Worm (Caenorhabditis elegans) whole organism, L2 larva: ENCODE data around the gene H23L24.4.

ENCODE experiments used
- C34F6.9 ChIP-seq: fragments of 150-350 bp; optimal IDR thresholded peaks from 2 replicates; lab custom pipeline; 2014; ENCODE audit warnings: missing biosample characterization, missing genetic modification characterization
- F13H6.1 ChIP-seq: sonication (generic microtip); optimal IDR thresholded peaks from 2 replicates; lab custom pipeline; 2016; ENCODE audit warnings: missing genetic modification characterization, missing compliant biosample characterization
- R02D3.7 ChIP-seq: fragments of 150-350 bp; optimal IDR thresholded peaks from 2 replicates; lab custom pipeline; 2014; ENCODE audit warnings: missing biosample characterization, missing genetic modification characterization
- Y55F3AM.14 ChIP-seq: fragments of 200-800 bp; sonication (Bioruptor generic); optimal IDR thresholded peaks from 2 replicates; lab custom pipeline; 2018; ENCODE audit warnings: mild to moderate bottlenecking, missing genetic modification characterization, missing compliant biosample characterization
- aly-2 ChIP-seq: fragments of 150-350 bp; optimal IDR thresholded peaks from 2 replicates; lab custom pipeline; 2014; ENCODE audit warnings: missing biosample characterization, missing genetic modification characterization
- ama-1 ChIP-seq: fragments of 150-350 bp; optimal IDR thresholded peaks from 2 replicates; lab custom pipeline; 2018; ENCODE audit warnings: inconsistent platforms
- ceh-16 ChIP-seq: fragments of 150-350 bp; optimal IDR thresholded peaks from 2 replicates; lab custom pipeline; 2014; ENCODE audit warnings: missing biosample characterization, missing genetic modification characterization
- ceh-82 ChIP-seq: fragments of 150-350 bp; optimal IDR thresholded peaks from 2 replicates; lab custom pipeline; 2014; ENCODE audit warnings: missing biosample characterization, missing genetic modification characterization
- crh-2 ChIP-seq: sonication (generic microtip); optimal IDR thresholded peaks from 2 replicates; lab custom pipeline; 2017; ENCODE audit warnings: missing biosample characterization, missing genetic modification characterization
- dmd-4 ChIP-seq: sonication (generic microtip); optimal IDR thresholded peaks from 2 replicates; lab custom pipeline; 2017; ENCODE audit warnings: missing biosample characterization, missing genetic modification characterization
- elt-1 ChIP-seq: fragments of 150-350 bp; optimal IDR thresholded peaks from 2 replicates; lab custom pipeline; 2014; ENCODE audit warnings: missing biosample characterization, missing genetic modification characterization
- elt-3 ChIP-seq: sonication (generic microtip); optimal IDR thresholded peaks from 2 replicates; lab custom pipeline; 2017; ENCODE audit warnings: missing biosample characterization, missing genetic modification characterization
- fos-1 ChIP-seq: fragments of 150-350 bp; optimal IDR thresholded peaks from 2 replicates; lab custom pipeline; 2014; ENCODE audit warnings: missing biosample characterization, missing genetic modification characterization
- lin-11 ChIP-seq: fragments of 150-350 bp; sonication (generic microtip); optimal IDR thresholded peaks from 2 replicates; lab custom pipeline; 2014; ENCODE audit warnings: missing biosample characterization, missing genetic modification characterization, inconsistent platforms, mixed read lengths
- lin-39 ChIP-seq: fragments of 150-350 bp; optimal IDR thresholded peaks from 2 replicates; lab custom pipeline; 2014; ENCODE audit warnings: missing biosample characterization, missing genetic modification reagents, missing genetic modification characterization
- lsy-2 ChIP-seq, 2 experiments: fragments of 150-350 bp in 1 of 2; sonication (generic microtip) in 1 of 2; optimal IDR thresholded peaks; 2 replicates each; lab custom pipeline; 2014 to 2017; ENCODE audit warnings: missing biosample characterization in 2 of 2, missing genetic modification characterization in 2 of 2
- mab-5 ChIP-seq: fragments of 150-350 bp; optimal IDR thresholded peaks from 2 replicates; lab custom pipeline; 2014; ENCODE audit warnings: missing biosample characterization, missing genetic modification characterization
- mbf-1 ChIP-seq: sonication (generic microtip); optimal IDR thresholded peaks from 2 replicates; lab custom pipeline; 2017; ENCODE audit warnings: missing biosample characterization, missing genetic modification characterization
- mdl-1 ChIP-seq, 2 experiments: fragments of 150-350 bp in 1 of 2; sonication (generic microtip) in 1 of 2; optimal IDR thresholded peaks; 2 replicates each; lab custom pipeline; 2017; ENCODE audit warnings: missing biosample characterization in 2 of 2, missing genetic modification characterization in 2 of 2
- nhr-10 ChIP-seq: sonication (generic microtip); optimal IDR thresholded peaks from 2 replicates; lab custom pipeline; 2017; ENCODE audit warnings: missing biosample characterization, missing genetic modification characterization
- nhr-12 ChIP-seq: fragments of 150-350 bp; optimal IDR thresholded peaks from 2 replicates; lab custom pipeline; 2014; ENCODE audit warnings: missing biosample characterization, missing genetic modification characterization
- nhr-129 ChIP-seq: fragments of 150-350 bp; optimal IDR thresholded peaks from 2 replicates; lab custom pipeline; 2014; ENCODE audit warnings: missing biosample characterization, missing genetic modification characterization
- nhr-21 ChIP-seq: fragments of 150-350 bp; optimal IDR thresholded peaks from 2 replicates; lab custom pipeline; 2014; ENCODE audit warnings: missing biosample characterization, missing genetic modification characterization
- nhr-23 ChIP-seq: fragments of 150-350 bp; optimal IDR thresholded peaks from 2 replicates; lab custom pipeline; 2014; ENCODE audit warnings: missing biosample characterization, missing genetic modification reagents, missing genetic modification characterization
- nhr-237 ChIP-seq: fragments of 150-350 bp; optimal IDR thresholded peaks from 2 replicates; lab custom pipeline; 2014; ENCODE audit warnings: missing biosample characterization, missing genetic modification characterization
- nhr-25 ChIP-seq: fragments of 150-350 bp; sonication (generic microtip); optimal IDR thresholded peaks from 3 replicates; lab custom pipeline; 2014; ENCODE audit warnings: missing biosample characterization, missing genetic modification characterization
- nhr-6 ChIP-seq: fragments of 150-350 bp; optimal IDR thresholded peaks from 2 replicates; lab custom pipeline; 2014; ENCODE audit warnings: missing biosample characterization, missing genetic modification characterization
- nhr-77 ChIP-seq: fragments of 150-350 bp; optimal IDR thresholded peaks from 2 replicates; lab custom pipeline; 2014; ENCODE audit warnings: missing biosample characterization, missing genetic modification characterization
- sem-4 ChIP-seq: fragments of 150-350 bp; optimal IDR thresholded peaks from 2 replicates; lab custom pipeline; 2014; ENCODE audit warnings: missing biosample characterization, missing genetic modification reagents, missing genetic modification characterization
- skn-1 ChIP-seq: sonication (generic microtip); optimal IDR thresholded peaks from 2 replicates; lab custom pipeline; 2017; ENCODE audit warnings: missing biosample characterization, missing genetic modification characterization
- snpc-4 ChIP-seq: fragments of 150-350 bp; optimal IDR thresholded peaks from 2 replicates; lab custom pipeline; 2014; ENCODE audit warnings: missing biosample characterization, missing genetic modification characterization
- unc-39 ChIP-seq: fragments of 150-350 bp; optimal IDR thresholded peaks from 2 replicates; lab custom pipeline; 2014; ENCODE audit warnings: missing biosample characterization, missing genetic modification characterization
- unc-55 ChIP-seq: fragments of 150-350 bp; sonication (generic microtip); optimal IDR thresholded peaks from 3 replicates; lab custom pipeline; 2014; ENCODE audit warnings: missing biosample characterization, missing genetic modification reagents, missing genetic modification characterization
- unc-62 ChIP-seq: fragments of 150-350 bp; optimal IDR thresholded peaks from 2 replicates; lab custom pipeline; 2014; ENCODE audit warnings: missing biosample characterization, missing genetic modification reagents, missing genetic modification characterization
- zag-1 ChIP-seq: fragments of 150-350 bp; optimal IDR thresholded peaks from 2 replicates; lab custom pipeline; 2014; ENCODE audit warnings: missing biosample characterization, missing genetic modification characterization
- ztf-1 ChIP-seq: fragments of 200-800 bp; sonication (Bioruptor generic); conservative IDR thresholded peaks from 2 replicates; pipeline ENCODE4 v1.3.6; 2022; ENCODE audit warnings: missing genetic modification characterization, missing compliant biosample characterization
- ztf-11 ChIP-seq: sonication (generic microtip); optimal IDR thresholded peaks from 2 replicates; lab custom pipeline; 2017; ENCODE audit warnings: missing biosample characterization, missing genetic modification characterization

Gene H23L24.4

DNA sequence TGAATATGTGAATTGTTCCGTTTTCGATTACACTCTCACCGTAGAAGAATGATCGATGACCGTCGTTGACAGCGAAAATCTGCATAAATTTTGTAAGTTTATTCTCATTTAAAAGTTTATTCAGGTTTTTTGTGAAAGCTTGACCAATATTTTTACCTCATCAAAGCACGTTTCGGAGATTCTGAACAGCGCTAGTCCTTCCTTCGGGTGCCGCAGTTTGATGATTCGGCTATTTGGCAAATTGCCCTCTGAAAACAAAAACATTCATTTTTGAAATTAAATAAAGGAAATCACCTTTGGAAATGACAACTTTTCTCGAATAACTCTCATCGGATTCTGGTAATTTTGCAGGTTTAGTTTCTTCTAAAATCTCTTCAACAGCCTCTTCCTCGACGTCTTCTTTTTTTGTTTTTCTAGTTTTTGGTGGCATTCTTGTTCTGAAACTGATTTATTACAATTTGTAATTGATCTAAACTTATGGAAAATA lies 35.6 kb upstream of the H23L24.4 start, which contains the start of gene F21D5.6:
Gene F21D5.6, minus strand, starts transcription at position 437 of the 487 bp plus-strand sequence.
- TF ChIP-seq ztf-1 = no peak
- no peak for TF ChIP-seq lsy-2 (tag; optimal IDR thresholded peaks at IDR 0.05; lab: Kevin White, UChicago)
- no peak for TF ChIP-seq snpc-4 (tag; lab: Kevin White, UChicago)
- TF ChIP-seq nhr-10 (tag; lab: Kevin White, UChicago) = no peak
- TF ChIP-seq lin-11 (tag; lab: Kevin White, UChicago) = no peak
- TF ChIP-seq mdl-1 (tag; optimal IDR thresholded peaks at IDR 0.05; lab: Kevin White, UChicago) = no peak
- TF ChIP-seq R02D3.7 (tag; lab: Kevin White, UChicago) = no peak
- no peak for TF ChIP-seq mab-5 (tag; lab: Kevin White, UChicago)
- no peak for TF ChIP-seq nhr-6 (tag; lab: Kevin White, UChicago)
- TF ChIP-seq elt-1 (tag; lab: Kevin White, UChicago) = no peak
- TF ChIP-seq sem-4 (tag; lab: Kevin White, UChicago) = no peak
- no peak for TF ChIP-seq unc-55 (GFP tag; lab: Kevin White, UChicago)
- no peak for TF ChIP-seq ama-1
- no peak for TF ChIP-seq nhr-12
- no peak for TF ChIP-seq nhr-129 (tag; lab: Kevin White, UChicago)
- no peak for TF ChIP-seq C34F6.9

- no peak for TF ChIP-seq unc-55 (GFP tag; lab: Kevin White, UChicago)
- TF ChIP-seq nhr-237 = no peak
- no peak for TF ChIP-seq unc-39 (tag; lab: Kevin White, UChicago)
- TF ChIP-seq dmd-4 (tag; lab: Kevin White, UChicago) = no peak
- no peak for TF ChIP-seq nhr-21
- TF ChIP-seq skn-1 (tag; lab: Kevin White, UChicago) = no peak
- TF ChIP-seq Y55F3AM.14 = no peak
- no peak for TF ChIP-seq elt-1 (tag; lab: Kevin White, UChicago)
- TF ChIP-seq nhr-10 (tag; lab: Kevin White, UChicago) = no peak
- TF ChIP-seq nhr-129 (tag; lab: Kevin White, UChicago) = no peak
- no peak for TF ChIP-seq mbf-1 (tag; lab: Kevin White, UChicago)
- TF ChIP-seq aly-2 (tag; lab: Kevin White, UChicago) = no peak
- TF ChIP-seq sem-4 (tag; lab: Kevin White, UChicago) = no peak
- TF ChIP-seq unc-62 (GFP tag; lab: Kevin White, UChicago) = no peak
- no peak for TF ChIP-seq nhr-77
- TF ChIP-seq nhr-25 = no peak
Measured at ce11 chrIV:8739926-8740325, 34.5 kb upstream of the H23L24.4 start, which contains the start of gene mrps-33. mrps-33 (minus strand) TSS chrIV:8740026.

ce11 chrIV:8739294-8739693 lies 33.9 kb upstream of the H23L24.4 start, which contains the start of gene F21D5.5:
F21D5.5 (minus strand) TSS chrIV:8739394.
- no peak for TF ChIP-seq unc-62 (GFP tag; lab: Kevin White, UChicago)
- no peak for TF ChIP-seq zag-1
- no peak for TF ChIP-seq elt-3 (tag; lab: Kevin White, UChicago)
- no peak for TF ChIP-seq ztf-11 (tag; lab: Kevin White, UChicago)
- no peak for TF ChIP-seq unc-55 (GFP tag; lab: Kevin White, UChicago)
- no peak for TF ChIP-seq ceh-16 (tag; lab: Kevin White, UChicago)
- TF ChIP-seq nhr-23 = no peak
- no peak for TF ChIP-seq F13H6.1
- TF ChIP-seq mdl-1 (tag; optimal IDR thresholded peaks at IDR 0.05; lab: Kevin White, UChicago) = no peak
- no peak for TF ChIP-seq ceh-82 (tag; lab: Kevin White, UChicago)
- no peak for TF ChIP-seq nhr-237
- no peak for TF ChIP-seq aly-2 (tag; lab: Kevin White, UChicago)
- TF ChIP-seq mab-5 (tag; lab: Kevin White, UChicago) = no peak

DNA sequence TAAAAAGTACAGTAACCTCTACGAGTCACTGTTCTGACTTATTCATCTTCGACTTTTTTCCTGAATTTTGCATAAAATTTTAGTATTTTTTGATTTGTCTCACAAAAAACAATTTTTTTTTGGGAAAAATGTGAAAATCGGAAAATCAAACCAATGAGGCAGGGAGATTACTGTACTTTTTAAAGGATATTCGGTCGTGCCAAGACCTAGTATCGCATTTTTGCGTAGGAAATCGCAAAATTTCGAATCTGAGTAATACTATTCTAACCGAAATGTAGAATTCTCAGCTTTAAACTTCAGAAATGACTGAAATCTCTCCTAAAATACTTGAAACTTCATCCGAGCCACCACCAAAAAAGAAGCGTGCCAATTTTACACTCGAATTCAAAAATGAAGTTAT lies 32.4 kb upstream of the H23L24.4 start, which contains the start of gene F21D5.4:
Gene F21D5.4, plus strand, starts transcription at position 301 of the 400 bp plus-strand sequence.
- no peak for TF ChIP-seq Y55F3AM.14
- no peak for TF ChIP-seq nhr-25
- no peak for TF ChIP-seq ama-1
- TF ChIP-seq nhr-10 (tag; lab: Kevin White, UChicago) = no peak
- no peak for TF ChIP-seq sem-4 (tag; lab: Kevin White, UChicago)
- no peak for TF ChIP-seq crh-2 (tag; lab: Kevin White, UChicago)
- TF ChIP-seq elt-3 (tag; lab: Kevin White, UChicago) = no peak
- TF ChIP-seq, all 48 proteins: peak for 0

- TF ChIP-seq lsy-2 (tag; optimal IDR thresholded peaks at IDR 0.05; lab: Kevin White, UChicago) = peak in 1 of 2 experiments; percentile 17
- no peak for TF ChIP-seq ama-1
- peak; percentile 62 for TF ChIP-seq C34F6.9
- TF ChIP-seq unc-62 (GFP tag; lab: Kevin White, UChicago) = no peak
- no peak for TF ChIP-seq lin-39 (tag; lab: Kevin White, UChicago)
- TF ChIP-seq fos-1 (tag; lab: Kevin White, UChicago) = no peak
Measured at ce11 chrIV:8737354-8737753, 31.9 kb upstream of the H23L24.4 start.
